Fruit fly (Drosophila melanogaster): ENCODE measurements around the gene baz.

DNA sequence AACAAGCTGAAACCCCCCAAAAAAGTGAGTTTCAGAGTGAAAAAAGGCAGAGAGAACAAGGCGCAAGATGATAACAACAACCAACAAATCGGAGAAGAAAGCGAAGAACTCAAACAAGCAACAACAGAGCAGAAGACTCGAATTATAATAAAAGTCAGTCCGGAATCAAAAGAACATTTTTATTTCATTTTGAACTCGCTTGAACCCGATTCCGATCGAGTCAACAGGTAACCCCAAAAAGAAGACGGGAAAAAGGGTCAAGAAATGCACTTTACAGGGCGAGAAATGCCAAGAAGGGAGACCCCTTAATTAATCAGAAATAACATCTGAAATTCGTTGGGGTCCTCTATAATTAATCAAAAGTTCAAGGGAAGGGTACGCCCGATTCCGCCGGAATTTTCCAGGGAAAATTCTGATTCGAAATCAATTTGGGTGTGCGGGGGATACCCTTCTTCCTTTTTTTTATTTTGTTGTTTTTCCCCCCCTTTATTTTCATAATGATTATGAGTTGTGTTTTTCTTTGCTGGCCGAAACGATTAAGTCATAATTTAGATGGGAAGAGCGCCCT is 2.7 kb downstream of the baz start:
- TF ChIP-seq CG8319 (GFP tag; optimal IDR thresholded peaks at IDR 0.05) (no peak), CG8632 (GFP tag; optimal IDR thresholded peaks at IDR 0.05) (no peak), ss (GFP tag; optimal IDR thresholded peaks at IDR 0.05) (no peak)

All from whole organism, prepupa.